Worm (Caenorhabditis elegans) whole organism, L3 larva: Measurements from ENCODE around the gene srw-76.

Experiments used
- nhr-23 ChIP-seq: fragments of 150-350 bp; optimal IDR thresholded peaks from 2 replicates; lab custom pipeline; 2014; ENCODE audit warnings: missing biosample characterization, missing genetic modification reagents, missing genetic modification characterization
- nhr-237 ChIP-seq: fragments of 150-350 bp; optimal IDR thresholded peaks from 2 replicates; lab custom pipeline; 2014; ENCODE audit warnings: missing biosample characterization, missing genetic modification characterization
- nhr-76 ChIP-seq: fragments of 150-350 bp; sonication (generic microtip); optimal IDR thresholded peaks from 5 replicates; lab custom pipeline; 2014; ENCODE audit warnings: missing biosample characterization, missing genetic modification characterization
- skn-1 ChIP-seq: fragments of 150-350 bp; optimal IDR thresholded peaks from 2 replicates; lab custom pipeline; 2014; ENCODE audit warnings: missing biosample characterization, missing genetic modification characterization
- zag-1 ChIP-seq: fragments of 150-350 bp; optimal IDR thresholded peaks from 2 replicates; lab custom pipeline; 2014; ENCODE audit warnings: missing biosample characterization, missing genetic modification characterization

DNA sequence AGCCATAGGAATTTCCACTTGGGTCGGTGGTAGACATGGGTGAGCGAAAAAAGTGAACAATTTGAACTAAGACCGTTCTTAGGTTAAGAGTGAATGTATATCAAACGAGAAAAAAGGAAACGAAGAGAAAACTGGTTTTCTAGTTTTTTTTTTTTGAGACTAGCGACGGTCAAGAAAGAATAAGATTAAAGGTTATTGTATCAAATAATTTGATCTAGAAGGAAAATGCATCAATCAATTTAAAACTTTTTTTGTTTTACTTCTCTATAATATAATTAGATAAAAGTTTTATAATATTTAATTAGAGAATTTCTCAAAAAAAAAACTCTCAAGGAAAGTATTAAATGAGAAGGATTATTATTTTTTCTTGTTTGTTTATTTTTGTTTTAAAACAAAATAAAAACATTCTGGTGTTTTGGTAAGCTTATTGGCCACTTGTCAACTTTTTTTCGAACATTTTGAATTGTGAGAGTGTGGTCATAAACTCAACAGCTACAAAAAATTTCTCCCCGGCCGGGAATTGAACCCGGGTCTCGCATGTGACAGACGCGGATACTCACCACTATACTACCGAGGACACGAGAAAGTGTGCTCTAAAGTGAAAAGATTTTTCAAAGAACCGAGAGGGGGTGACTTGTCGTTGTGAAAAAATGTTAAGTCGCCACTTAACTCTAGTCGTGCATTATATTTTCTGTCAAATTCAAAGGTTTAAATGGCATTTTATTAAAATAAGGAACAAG lies 7.3 kb upstream of the srw-76 start, which contains the start of gene W06G6.17:
- TF ChIP-seq nhr-237 (tag; lab: Kevin White, UChicago) (no peak), skn-1 (no peak), zag-1 (no peak), nhr-23 (no peak), nhr-76 (no peak)
